Fruit fly (Drosophila melanogaster): ENCODE results near the gene U4-U6-60K.
A peak's percentile ranks its signal among the peaks of the same experiment; 100 is the strongest.

U4-U6-60K gene

DNA sequence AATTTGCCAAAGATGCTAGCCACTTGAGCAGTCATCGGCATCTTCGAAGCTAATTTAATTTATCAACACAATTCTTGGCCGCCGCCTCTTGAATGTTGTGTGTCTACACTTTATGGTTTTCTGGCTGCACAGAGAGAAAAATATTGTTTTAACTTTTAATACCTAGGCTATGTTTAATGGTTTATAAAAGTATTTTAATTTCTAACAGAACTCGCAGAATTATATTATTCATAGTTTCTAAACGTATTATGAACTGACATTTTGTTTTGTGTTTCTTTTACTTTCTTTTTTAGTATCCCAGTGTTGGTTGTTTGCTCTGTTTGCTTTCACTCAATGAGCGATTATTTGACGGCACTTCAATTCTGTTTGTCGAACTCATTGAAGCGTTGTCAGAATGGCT is 18.5 kb upstream of the U4-U6-60K start (continued):
- TF ChIP-seq C15 (GFP tag; IDR thresholded peaks at IDR 0.05), result no peak
- TF ChIP-seq amos (GFP tag; IDR thresholded peaks at IDR 0.05; ENCODE audit: partially characterized antibody), result no peak
- TF ChIP-seq Spps (tag; optimal IDR thresholded peaks at IDR 0.05), result no peak
- 0 out of 2 replicates have a peak, but pooled peaks have one; percentile 20 for TF ChIP-seq CG31441 (GFP tag; IDR thresholded peaks at IDR 0.05)
- no peak for TF ChIP-seq CG11560 (tag; IDR thresholded peaks at IDR 0.05)
- TF ChIP-seq CG6854 (GFP tag; optimal IDR thresholded peaks at IDR 0.05), result no peak
- TF ChIP-seq CG11247 (GFP tag; IDR thresholded peaks at IDR 0.05), result 0 out of 2 replicates have a peak, but pooled peaks have one; percentile 24
- no peak for TF ChIP-seq CG31388 (GFP tag; optimal IDR thresholded peaks at IDR 0.05)
- peak; percentile 51; the same call in 1 of the 3 replicates for TF ChIP-seq zfh1 (GFP tag; IDR thresholded peaks at IDR 0.05)
- TF ChIP-seq CG2875 (GFP tag; optimal IDR thresholded peaks at IDR 0.05), result peak; percentile 27

DNA sequence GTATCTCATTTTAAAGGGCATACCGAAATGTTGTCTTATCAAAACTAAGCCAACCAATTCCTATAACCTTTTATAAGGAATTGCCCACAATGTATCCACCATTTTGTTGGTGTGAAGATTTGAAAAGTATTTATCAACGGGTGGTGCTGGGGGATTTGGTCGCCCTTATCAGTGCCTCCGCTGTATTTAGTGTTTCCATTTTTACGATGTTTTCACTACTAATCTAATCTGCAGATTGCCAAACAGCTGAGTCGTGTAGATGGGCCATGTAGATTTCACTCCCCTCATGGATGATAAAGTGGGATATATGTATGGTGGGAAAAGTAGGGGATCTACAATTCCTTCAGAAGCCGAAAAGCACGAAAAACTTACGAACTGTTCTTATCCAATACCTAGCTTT is 17.7 kb upstream of the U4-U6-60K start:
- TF ChIP-seq CG10543 (GFP tag; optimal IDR thresholded peaks at IDR 0.05) (peak; percentile 63), mirr (GFP tag; optimal IDR thresholded peaks at IDR 0.05) (peak; percentile 99), CG34376 (GFP tag; optimal IDR thresholded peaks at IDR 0.05) (peak; percentile 98), CG13424 (tag; optimal IDR thresholded peaks at IDR 0.05) (peak; percentile 28), Taf1 (GFP tag; IDR thresholded peaks at IDR 0.05) (no peak), CG6813 (GFP tag; optimal IDR thresholded peaks at IDR 0.05) (peak; percentile 25), CG17912 (GFP tag; optimal IDR thresholded peaks at IDR 0.05) (peak; percentile 60), gcm (GFP tag; optimal IDR thresholded peaks at IDR 0.05) (no peak), exex (tag; optimal IDR thresholded peaks at IDR 0.05) (peak; percentile 96), CG15479 (GFP tag; optimal IDR thresholded peaks at IDR 0.05) (peak; percentile 40), BtbVII (GFP tag; optimal IDR thresholded peaks at IDR 0.05) (peak; percentile 58), H2.0 (GFP tag; IDR thresholded peaks at IDR 0.05) (no peak), ERR (GFP tag; optimal IDR thresholded peaks at IDR 0.05) (no peak), B-H2 (GFP tag; optimal IDR thresholded peaks at IDR 0.05) (peak; percentile 33), CG13296 (GFP tag; optimal IDR thresholded peaks at IDR 0.05) (peak; percentile 70), dati (GFP tag; IDR thresholded peaks at IDR 0.05) (no peak), vnd (GFP tag; IDR thresholded peaks at IDR 0.05; ENCODE audit: partially characterized antibody) (no peak), CG12769 (tag; optimal IDR thresholded peaks at IDR 0.05) (peak; percentile 67), CG12219 (GFP tag; optimal IDR thresholded peaks at IDR 0.05) (peak; percentile 32), Hmr (GFP tag; optimal IDR thresholded peaks at IDR 0.05) (peak; percentile 5), sens (GFP tag) (peak; percentile 44), nerfin-1 (tag; optimal IDR thresholded peaks at IDR 0.05) (peak; percentile 4), sug (tag; optimal IDR thresholded peaks at IDR 0.05) (peak; percentile 84), Oaz (GFP tag; IDR thresholded peaks at IDR 0.05) (no peak), CG7987 (GFP tag; optimal IDR thresholded peaks at IDR 0.05) (peak; percentile 64), pfk (GFP tag; optimal IDR thresholded peaks at IDR 0.05) (peak; percentile 35), CG2678 (tag; optimal IDR thresholded peaks at IDR 0.05) (peak; percentile 32), GATAe (GFP tag; conservative IDR thresholded peaks at IDR 0.05) (peak; percentile 80), CG17568 (GFP tag; optimal IDR thresholded peaks at IDR 0.05) (peak; percentile 1), chinmo (GFP tag; IDR thresholded peaks at IDR 0.05; ENCODE audit: partially characterized antibody) (0 out of 4 replicates have a peak, but pooled peaks have one; percentile 28), Dad (GFP tag; optimal IDR thresholded peaks at IDR 0.05) (no peak), CrebB (tag; optimal IDR thresholded peaks at IDR 0.05) (peak; percentile 40), CG12659 (GFP tag; optimal IDR thresholded peaks at IDR 0.05) (peak; percentile 3), CG5180 (GFP tag; optimal IDR thresholded peaks at IDR 0.05) (peak; percentile 0), CG13894 (tag; optimal IDR thresholded peaks at IDR 0.05) (peak; percentile 5), salm (tag; optimal IDR thresholded peaks at IDR 0.05) (peak; percentile 6), CG17385 (GFP tag; optimal IDR thresholded peaks at IDR 0.05) (peak; percentile 15), CG12071 (GFP tag; optimal IDR thresholded peaks at IDR 0.05) (peak; percentile 50), CG1603 (tag; optimal IDR thresholded peaks at IDR 0.05) (peak; percentile 11)
